Fruit fly (Drosophila melanogaster): ENCODE data around the gene CG8852.

Gene CG8852

DNA sequence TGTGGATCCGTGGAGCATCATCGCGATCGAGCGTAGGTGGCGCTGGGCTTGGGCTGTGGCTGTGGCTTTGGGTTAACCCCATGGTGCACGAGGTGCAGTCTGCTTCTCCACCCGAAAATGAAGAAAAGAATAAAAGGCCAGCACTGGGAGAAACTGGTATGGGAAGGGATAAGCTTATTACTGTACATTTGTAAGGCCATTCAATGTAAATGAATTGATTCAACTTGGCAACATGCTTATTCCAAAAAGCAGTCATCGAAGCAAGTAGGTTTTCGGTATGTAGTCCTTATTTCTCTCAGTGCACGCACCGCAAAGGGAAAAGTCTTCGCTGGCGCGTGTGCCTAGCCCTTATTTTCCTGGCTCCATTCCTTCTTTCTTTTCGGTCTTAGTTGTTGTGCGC is 41.6 kb downstream of the CG8852 start:
- TF ChIP-seq CTCF (optimal IDR thresholded peaks at IDR 0.05) (no peak), CG8478 (optimal IDR thresholded peaks at IDR 0.05) (no peak)

DNA sequence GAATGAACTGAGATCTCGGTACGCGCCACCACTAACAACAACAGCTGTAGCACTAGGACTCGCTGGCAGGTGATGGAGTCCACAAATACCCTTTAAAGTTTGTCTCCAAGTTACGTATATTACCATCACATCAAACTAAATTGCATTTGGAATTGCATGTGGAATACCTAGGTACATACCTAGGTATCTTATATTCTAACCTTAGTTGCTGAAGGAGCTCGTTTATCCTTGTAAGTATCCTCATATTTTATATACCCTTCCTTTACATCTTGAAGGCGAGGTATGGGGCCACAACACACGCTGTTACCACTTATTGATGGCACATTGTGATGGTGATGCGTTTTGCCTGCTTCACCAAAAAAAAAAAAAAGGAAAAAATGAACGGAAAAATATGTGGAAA is 42.5 kb downstream of the CG8852 start:
- no peak for TF ChIP-seq CTCF (optimal IDR thresholded peaks at IDR 0.05)
- TF ChIP-seq CG8478 (optimal IDR thresholded peaks at IDR 0.05): no peak

DNA sequence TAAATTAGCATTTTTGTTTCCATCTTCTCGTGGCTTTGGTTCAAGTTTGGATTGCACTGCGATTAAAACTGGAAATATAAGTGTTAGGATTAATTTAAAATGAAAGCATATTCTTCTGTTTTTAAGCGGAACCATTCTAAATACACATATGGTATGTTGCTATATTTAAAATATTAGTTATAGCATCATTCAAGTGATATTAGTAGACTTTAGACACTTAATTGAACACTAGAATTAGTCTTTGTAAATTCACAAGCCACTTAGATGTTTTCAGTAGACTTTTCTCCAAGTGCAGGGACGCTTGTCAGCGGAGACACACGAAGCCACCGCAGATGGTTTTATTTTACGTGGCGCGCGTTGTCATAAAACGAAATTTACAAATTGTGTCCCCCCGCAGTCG is 45.0 kb downstream of the CG8852 start:
- TF ChIP-seq CTCF (optimal IDR thresholded peaks at IDR 0.05): no peak
- TF ChIP-seq CG8478 (optimal IDR thresholded peaks at IDR 0.05): no peak

DNA sequence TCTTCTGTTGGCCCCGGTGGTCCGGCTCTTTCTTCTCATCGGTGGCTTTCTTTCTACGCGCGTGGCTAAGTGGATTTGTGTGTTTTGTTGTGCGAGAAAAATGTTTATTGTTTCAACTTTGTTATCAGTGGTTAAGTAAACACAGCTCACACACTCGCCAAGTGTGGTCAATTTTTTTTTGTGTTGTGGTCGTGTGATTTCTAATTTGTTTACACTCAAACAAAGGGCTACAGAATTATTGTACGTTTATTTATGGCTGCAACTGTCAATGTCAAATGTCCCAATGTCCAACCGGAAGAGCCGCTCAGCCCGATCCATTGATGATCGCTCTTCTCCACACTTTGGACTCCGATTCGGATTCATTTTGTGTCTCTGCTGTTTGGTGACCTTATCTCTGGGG is 45.6 kb downstream of the CG8852 start:
- TF ChIP-seq CTCF (optimal IDR thresholded peaks at IDR 0.05) (no peak), CG8478 (optimal IDR thresholded peaks at IDR 0.05) (no peak)

DNA sequence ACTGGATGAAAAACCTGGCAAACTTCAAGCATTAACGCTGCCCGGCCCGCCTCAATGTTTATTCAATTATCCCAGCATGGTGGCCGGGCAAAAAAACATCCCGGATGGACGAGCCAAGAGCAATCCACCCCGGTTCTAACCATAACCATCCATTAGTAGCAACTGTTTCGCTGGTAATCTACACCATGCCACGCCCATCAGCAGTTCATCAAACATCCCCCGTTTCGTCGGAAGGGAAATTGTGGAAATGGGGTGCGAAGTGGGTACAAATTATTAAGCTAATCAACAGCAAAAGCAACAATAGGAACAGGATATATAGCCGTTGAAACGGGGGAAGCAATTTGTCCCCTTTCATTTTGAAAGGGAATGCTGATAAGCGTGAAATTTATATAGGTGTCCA is 46.5 kb downstream of the CG8852 start:
- no peak for TF ChIP-seq CG8478 (optimal IDR thresholded peaks at IDR 0.05)
- no peak for TF ChIP-seq CTCF (optimal IDR thresholded peaks at IDR 0.05)

DNA sequence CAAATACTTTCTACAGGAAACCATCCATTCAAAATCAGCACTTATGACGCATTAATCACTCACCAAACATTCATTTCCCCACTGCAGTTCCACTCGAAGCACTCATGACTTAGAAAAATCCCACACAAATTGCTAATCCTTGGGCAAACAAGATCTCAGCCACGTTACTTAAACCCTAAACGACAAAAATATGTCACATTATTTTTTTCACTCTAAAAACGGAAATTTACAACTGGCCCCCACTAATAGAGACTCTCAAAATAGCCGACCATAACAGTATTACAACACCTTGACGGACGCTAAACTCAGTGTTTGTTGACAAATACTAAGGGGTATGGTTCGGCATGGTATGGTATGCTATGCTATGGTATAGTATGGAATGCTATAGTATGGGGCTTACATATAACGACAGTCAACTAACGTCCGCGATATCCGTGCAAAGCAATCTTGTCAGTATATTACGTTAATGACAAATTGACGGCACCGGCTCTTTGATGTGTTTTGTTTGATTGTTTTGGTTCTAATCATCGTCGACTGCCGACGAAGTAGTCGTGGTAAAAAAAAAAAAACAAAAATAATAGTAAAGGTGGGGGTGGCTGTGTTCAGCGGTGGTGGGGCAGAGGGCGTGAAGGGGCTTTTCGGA is 47.7 kb downstream of the CG8852 start:
- TF ChIP-seq CTCF (optimal IDR thresholded peaks at IDR 0.05): no peak
- TF ChIP-seq CG8478 (optimal IDR thresholded peaks at IDR 0.05): no peak

DNA sequence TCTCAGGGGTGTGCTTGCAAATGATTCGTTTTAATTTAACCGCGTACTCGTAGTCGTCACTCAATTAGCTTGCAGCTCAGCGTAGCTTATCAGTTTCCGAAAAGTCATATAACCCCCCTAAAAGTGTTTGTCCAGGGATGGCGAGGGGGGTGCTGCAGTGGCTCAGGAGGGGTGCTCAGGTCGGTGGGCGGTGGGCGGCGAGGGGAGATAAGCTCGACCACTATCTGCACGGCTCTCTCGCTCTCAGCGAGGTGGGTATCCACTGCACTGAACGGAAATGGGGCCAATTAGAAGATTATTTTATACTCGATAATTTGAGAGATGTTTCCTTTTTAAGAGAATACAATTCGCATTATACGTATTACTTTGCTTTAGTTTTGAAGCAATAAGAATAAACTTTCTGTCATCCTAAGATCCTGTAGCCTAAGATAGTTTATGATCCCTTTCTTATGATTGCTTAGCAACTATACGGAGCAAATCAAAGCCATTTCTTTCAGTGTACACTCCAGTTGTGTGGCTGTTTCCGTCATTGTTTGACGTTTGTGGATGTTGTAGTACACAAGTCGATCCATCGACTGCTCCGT is 48.3 kb downstream of the CG8852 start:
- TF ChIP-seq CTCF (optimal IDR thresholded peaks at IDR 0.05) (no peak), CG8478 (optimal IDR thresholded peaks at IDR 0.05) (no peak)

DNA sequence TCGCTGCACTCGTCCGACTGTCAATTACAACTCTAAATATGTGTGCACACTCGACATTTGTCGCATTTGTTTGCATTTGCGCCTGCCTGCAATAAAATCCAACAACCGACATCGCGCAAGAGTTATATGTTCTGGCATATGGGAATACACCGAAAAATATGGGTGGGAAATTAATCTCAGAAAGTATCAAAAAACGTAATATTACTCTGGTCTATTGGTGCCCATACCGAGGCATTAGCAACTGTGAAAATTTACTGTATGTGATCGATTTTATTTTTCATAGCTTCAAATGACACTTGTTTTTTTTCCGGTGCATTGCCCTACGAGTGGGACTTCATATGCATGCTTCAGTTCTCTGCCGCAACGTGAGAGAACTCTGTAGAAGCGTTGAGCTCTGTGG is 49.0 kb downstream of the CG8852 start:
- no peak for TF ChIP-seq CTCF (optimal IDR thresholded peaks at IDR 0.05)
- TF ChIP-seq CG8478 (optimal IDR thresholded peaks at IDR 0.05): no peak

DNA sequence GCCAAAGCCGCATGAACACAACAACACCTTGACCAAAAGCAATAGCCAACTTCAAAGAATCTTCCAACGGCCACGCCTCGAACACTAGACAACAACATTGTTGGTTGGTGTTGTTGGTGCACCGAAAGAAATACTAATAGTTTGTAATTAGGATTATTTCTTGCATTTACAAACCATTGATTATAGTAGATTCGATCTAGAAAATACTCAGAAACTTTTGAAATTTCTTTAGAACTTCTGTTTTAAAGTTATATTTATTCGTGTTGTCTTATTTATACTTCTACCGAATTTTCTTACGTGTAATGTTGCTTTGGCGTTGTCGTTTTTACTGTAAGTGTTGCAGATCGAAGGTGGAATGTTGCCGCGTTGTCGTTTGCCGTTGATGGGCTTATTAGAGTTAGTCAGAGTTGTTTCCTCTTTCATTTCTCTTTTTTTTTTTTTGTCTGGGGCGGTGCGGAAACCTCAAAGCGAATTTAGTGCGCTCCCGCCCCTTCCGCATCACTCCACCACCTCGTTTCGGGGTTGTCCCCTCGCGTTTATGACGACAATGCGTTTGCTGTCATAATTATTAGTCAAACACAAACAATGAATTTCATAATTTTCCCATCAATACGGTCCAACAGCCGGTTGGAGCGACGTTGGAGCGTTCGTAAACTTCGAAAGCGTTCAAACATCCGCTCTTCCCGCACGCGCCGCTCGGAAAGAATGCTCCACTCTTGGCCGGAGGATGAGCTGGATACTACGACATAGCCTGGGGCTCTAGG is 50.9 kb downstream of the CG8852 start, which contains the start of gene CG43815:
CG43815 (plus strand) TSS at position 532 of the 764 bp plus-strand sequence.
- no peak for TF ChIP-seq CTCF (optimal IDR thresholded peaks at IDR 0.05)
- TF ChIP-seq CG8478 (optimal IDR thresholded peaks at IDR 0.05): no peak

DNA sequence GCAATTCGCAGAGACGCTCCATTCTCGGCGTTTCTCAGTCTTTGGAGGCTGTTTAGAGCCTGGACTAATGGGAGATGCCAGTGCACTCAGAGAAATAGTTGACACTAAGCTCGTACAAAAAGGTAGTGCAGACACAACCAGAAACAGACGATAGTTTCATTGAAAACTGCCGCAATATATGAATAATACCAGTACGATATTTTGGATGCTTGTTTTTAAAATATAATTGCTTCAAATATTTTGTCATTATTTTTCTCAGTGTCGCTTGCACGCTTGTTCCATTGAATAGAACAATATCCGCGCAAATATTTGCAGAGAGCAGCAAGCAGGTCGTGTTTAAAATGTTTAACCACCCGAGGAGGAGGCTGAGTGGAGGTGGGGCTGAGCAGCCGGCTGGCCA is 51.6 kb downstream of the CG8852 start:
- TF ChIP-seq CG8478 (optimal IDR thresholded peaks at IDR 0.05) (no peak), CTCF (optimal IDR thresholded peaks at IDR 0.05) (no peak)
